Fruit fly (Drosophila melanogaster) whole organism, embryonic: ENCODE results near the gene CG43675.

Source experiments
- B-H2 ChIP-seq: fragments of 200-800 bp; sonication (Bioruptor generic); optimal IDR thresholded peaks from 2 replicates; lab custom pipeline; 2018; ENCODE audit warnings: missing biosample characterization, mild to moderate bottlenecking, missing genetic modification characterization
- CG10462 ChIP-seq: fragments of 200-800 bp; sonication (Bioruptor generic); optimal IDR thresholded peaks from 2 replicates; lab custom pipeline; 2016; ENCODE audit warnings: missing biosample characterization, missing genetic modification characterization
- CG10565 ChIP-seq: fragments of 200-800 bp; sonication (Bioruptor generic); optimal IDR thresholded peaks from 3 replicates; lab custom pipeline; 2016; ENCODE audit warnings: missing biosample characterization, mild to moderate bottlenecking, missing genetic modification characterization
- CG10959 ChIP-seq: fragments of 200-800 bp; sonication (Bioruptor generic); IDR thresholded peaks from 2 replicates; pipeline ENCODE4 v1.3.6; 2022; ENCODE audit warnings: missing biosample characterization, missing genetic modification characterization
- CG11696 ChIP-seq: fragments of 200-800 bp; sonication (Bioruptor generic); IDR thresholded peaks from 2 replicates; pipeline ENCODE4 v1.3.6; 2022; ENCODE audit warnings: missing biosample characterization, missing genetic modification characterization
- CG12236 ChIP-seq: fragments of 200-800 bp; sonication (Bioruptor generic); optimal IDR thresholded peaks from 2 replicates; lab custom pipeline; 2016; ENCODE audit warnings: missing biosample characterization, missing genetic modification characterization
- CG13296 ChIP-seq: fragments of 200-800 bp; sonication (Bioruptor generic); optimal IDR thresholded peaks from 3 replicates; lab custom pipeline; 2018; ENCODE audit warnings: missing biosample characterization, mild to moderate bottlenecking, missing genetic modification characterization
- CG17359 ChIP-seq: fragments of 200-800 bp; sonication (Bioruptor generic); optimal IDR thresholded peaks from 3 replicates; lab custom pipeline; 2018; ENCODE audit warnings: missing biosample characterization, mild to moderate bottlenecking, missing genetic modification characterization, moderate library complexity
- CG18262 ChIP-seq: fragments of 200-800 bp; optimal IDR thresholded peaks from 3 replicates; lab custom pipeline; 2019; ENCODE audit warnings: missing biosample characterization, mild to moderate bottlenecking, missing genetic modification characterization, moderate library complexity
- CG18599 ChIP-seq: fragments of 200-800 bp; sonication (Bioruptor generic); optimal IDR thresholded peaks from 3 replicates; lab custom pipeline; 2017; ENCODE audit warnings: missing biosample characterization, missing genetic modification characterization, mild to moderate bottlenecking, moderate library complexity, missing genetic modification reagents
- CG2116 ChIP-seq: fragments of 200-800 bp; sonication (Bioruptor generic); optimal IDR thresholded peaks from 3 replicates; lab custom pipeline; 2018; ENCODE audit warnings: missing biosample characterization, mild to moderate bottlenecking, missing genetic modification characterization
- CG2889 ChIP-seq: fragments of 200-800 bp; sonication (Bioruptor generic); IDR thresholded peaks from 3 replicates; pipeline ENCODE4 v1.3.6; 2022; ENCODE audit warnings: missing biosample characterization, missing genetic modification characterization
- CG4820 ChIP-seq: fragments of 200-800 bp; sonication (Bioruptor generic); optimal IDR thresholded peaks from 3 replicates; lab custom pipeline; 2016; ENCODE audit warnings: missing biosample characterization, missing genetic modification characterization
- CG4854 ChIP-seq: fragments of 200-800 bp; sonication (Bioruptor generic); optimal IDR thresholded peaks from 2 replicates; lab custom pipeline; 2016; ENCODE audit warnings: missing biosample characterization, missing genetic modification characterization, inconsistent platforms
- CG6254 ChIP-seq: fragments of 200-800 bp; sonication (Bioruptor generic); optimal IDR thresholded peaks from 3 replicates; lab custom pipeline; 2017; ENCODE audit warnings: mild to moderate bottlenecking, missing biosample characterization, missing genetic modification reagents, missing genetic modification characterization
- CG7839 ChIP-seq: fragments of 200-800 bp; sonication (Bioruptor generic); optimal IDR thresholded peaks from 3 replicates; lab custom pipeline; 2018; ENCODE audit warnings: missing biosample characterization, mild to moderate bottlenecking, missing genetic modification characterization, moderate library complexity
- CG9817 ChIP-seq: fragments of 200-800 bp; sonication (Bioruptor generic); optimal IDR thresholded peaks from 2 replicates; lab custom pipeline; 2018; ENCODE audit warnings: missing biosample characterization, mild to moderate bottlenecking, missing genetic modification characterization, moderate library complexity
- Dbx ChIP-seq: fragments of 200-800 bp; sonication (Bioruptor generic); IDR thresholded peaks from 3 replicates; pipeline ENCODE4 v1.3.6; 2022; ENCODE audit warnings: missing biosample characterization, missing genetic modification characterization
- ERR ChIP-seq: fragments of 200-800 bp; sonication (Bioruptor generic); optimal IDR thresholded peaks from 2 replicates; lab custom pipeline; 2016; ENCODE audit warnings: missing biosample characterization, missing genetic modification characterization
- HHEX ChIP-seq: fragments of 200-800 bp; sonication (Bioruptor generic); optimal IDR thresholded peaks from 3 replicates; lab custom pipeline; 2017; ENCODE audit warnings: missing biosample characterization, mild to moderate bottlenecking, missing genetic modification characterization, missing genetic modification reagents
- Med ChIP-seq: fragments of 200-800 bp; sonication (Bioruptor generic); peaks from one replicate; lab custom pipeline; 2016; ENCODE audit warnings: missing biosample characterization, missing genetic modification characterization, mild to moderate bottlenecking, inconsistent platforms, moderate library complexity
- NC2β ChIP-seq: fragments of 200-800 bp; sonication (Bioruptor generic); optimal IDR thresholded peaks from 2 replicates; lab custom pipeline; 2016; ENCODE audit warnings: missing biosample characterization, missing genetic modification characterization
- Rfx ChIP-seq: fragments of 200-800 bp; sonication (Bioruptor generic); IDR thresholded peaks from 2 replicates; pipeline ENCODE4 v1.3.6; 2022; ENCODE audit warnings: missing biosample characterization, missing genetic modification characterization
- Rx ChIP-seq: fragments of 200-800 bp; sonication (Bioruptor generic); IDR thresholded peaks from 2 replicates; pipeline ENCODE4 v1.3.6; 2022; ENCODE audit warnings: missing biosample characterization, missing genetic modification characterization
- TFAM ChIP-seq: fragments of 200-800 bp; sonication (Bioruptor generic); optimal IDR thresholded peaks from 2 replicates; lab custom pipeline; 2017; ENCODE audit warnings: missing biosample characterization, missing genetic modification characterization, inconsistent platforms
- ara ChIP-seq: fragments of 200-800 bp; sonication (Bioruptor generic); IDR thresholded peaks from 2 replicates; pipeline ENCODE4 v1.3.6; 2022; ENCODE audit warnings: missing biosample characterization, missing genetic modification characterization
- bigmax ChIP-seq: fragments of 200-800 bp; sonication (Bioruptor generic); optimal IDR thresholded peaks from 2 replicates; lab custom pipeline; 2018; ENCODE audit warnings: missing biosample characterization, mild to moderate bottlenecking, missing genetic modification characterization
- cato ChIP-seq: fragments of 200-800 bp; sonication (Bioruptor generic); optimal IDR thresholded peaks from 2 replicates; lab custom pipeline; 2016; ENCODE audit warnings: missing biosample characterization, missing genetic modification characterization, borderline replicate concordance
- caup ChIP-seq: fragments of 200-800 bp; sonication (Bioruptor generic); optimal IDR thresholded peaks from 3 replicates; lab custom pipeline; 2017; ENCODE audit warnings: missing biosample characterization, mild to moderate bottlenecking, missing genetic modification characterization, moderate library complexity; ENCODE audit not compliant: severe bottlenecking
- chif ChIP-seq, 2 experiments: fragments of 200-800 bp; sonication (Bioruptor generic); optimal IDR thresholded peaks; 3 replicates each; lab custom pipeline; 2016; ENCODE audit warnings: missing biosample characterization in 2 of 2, missing genetic modification characterization in 2 of 2
- cwo ChIP-seq: fragments of 200-800 bp; sonication (Bioruptor generic); optimal IDR thresholded peaks from 3 replicates; lab custom pipeline; 2017; ENCODE audit warnings: missing biosample characterization, missing genetic modification characterization, mild to moderate bottlenecking, moderate library complexity, missing genetic modification reagents
- dan ChIP-seq: fragments of 200-800 bp; sonication (Bioruptor generic); IDR thresholded peaks from 2 replicates; pipeline ENCODE4 v1.3.6; 2022; ENCODE audit warnings: missing biosample characterization, missing genetic modification characterization
- dpn ChIP-seq, 2 experiments: fragments of 200-800 bp; sonication (Bioruptor generic); optimal IDR thresholded peaks; 3 replicates each; lab custom pipeline; 2016; ENCODE audit warnings: missing biosample characterization in 2 of 2, missing genetic modification characterization in 2 of 2
- emc ChIP-seq: fragments of 200-800 bp; sonication (Bioruptor generic); optimal IDR thresholded peaks from 2 replicates; lab custom pipeline; 2016; ENCODE audit warnings: missing biosample characterization, missing genetic modification characterization
- esg ChIP-seq: fragments of 200-800 bp; sonication (Bioruptor generic); conservative IDR thresholded peaks from 2 replicates; pipeline ENCODE4 v1.3.6; 2022; ENCODE audit warnings: missing biosample characterization, missing genetic modification characterization
- fd3F ChIP-seq: fragments of 200-800 bp; sonication (Bioruptor generic); optimal IDR thresholded peaks from 2 replicates; lab custom pipeline; 2018; ENCODE audit warnings: missing biosample characterization, mild to moderate bottlenecking, missing genetic modification characterization, moderate library complexity
- insv ChIP-seq, 2 experiments: fragments of 200-800 bp; sonication (Bioruptor generic); optimal IDR thresholded peaks; 3 replicates each; lab custom pipeline; 2016 to 2018; ENCODE audit warnings: missing biosample characterization in 2 of 2, missing genetic modification characterization in 2 of 2
- jumu ChIP-seq: fragments of 200-800 bp; sonication (Bioruptor generic); optimal IDR thresholded peaks from 3 replicates; lab custom pipeline; 2016; ENCODE audit warnings: missing biosample characterization, missing genetic modification characterization
- lbe ChIP-seq: fragments of 200-800 bp; sonication (Bioruptor generic); optimal IDR thresholded peaks from 2 replicates; lab custom pipeline; 2016; ENCODE audit warnings: missing biosample characterization, mild to moderate bottlenecking, missing genetic modification characterization
- p53 ChIP-seq: fragments of 200-800 bp; sonication (Bioruptor generic); optimal IDR thresholded peaks from 2 replicates; lab custom pipeline; 2016; ENCODE audit warnings: missing biosample characterization, missing genetic modification characterization
- pho ChIP-seq: fragments of 200-800 bp; sonication (Bioruptor generic); optimal IDR thresholded peaks from 2 replicates; lab custom pipeline; 2016; ENCODE audit warnings: missing biosample characterization, missing genetic modification characterization
- pros ChIP-seq: fragments of 200-800 bp; sonication (Bioruptor generic); optimal IDR thresholded peaks from 3 replicates; lab custom pipeline; 2019; ENCODE audit warnings: missing biosample characterization, mild to moderate bottlenecking, missing genetic modification characterization, moderate library complexity
- ssp ChIP-seq: fragments of 200-800 bp; sonication (Bioruptor generic); IDR thresholded peaks from 2 replicates; pipeline ENCODE4 v1.3.6; 2022; ENCODE audit warnings: missing biosample characterization, missing genetic modification characterization
- sug ChIP-seq: fragments of 200-800 bp; optimal IDR thresholded peaks from 2 replicates; lab custom pipeline; 2019; ENCODE audit warnings: missing biosample characterization, mild to moderate bottlenecking, missing genetic modification characterization, moderate library complexity
- tio ChIP-seq: fragments of 200-800 bp; sonication (Bioruptor generic); optimal IDR thresholded peaks from 2 replicates; lab custom pipeline; 2017; ENCODE audit warnings: missing biosample characterization, missing genetic modification characterization, inconsistent platforms
- toy ChIP-seq: fragments of 200-800 bp; sonication (Bioruptor generic); IDR thresholded peaks from 2 replicates; pipeline ENCODE4 v1.3.6; 2022; ENCODE audit warnings: missing biosample characterization, missing genetic modification characterization
- ttk ChIP-seq: fragments of 200-800 bp; sonication (Bioruptor generic); IDR thresholded peaks from 2 replicates; pipeline ENCODE4 v2.1.2; 2022; ENCODE audit warnings: missing biosample characterization, missing genetic modification characterization
- zfh2 ChIP-seq: fragments of 200-800 bp; sonication (Bioruptor generic); optimal IDR thresholded peaks from 2 replicates; lab custom pipeline; 2016; ENCODE audit warnings: missing biosample characterization, missing genetic modification characterization

CG43675 gene

DNA sequence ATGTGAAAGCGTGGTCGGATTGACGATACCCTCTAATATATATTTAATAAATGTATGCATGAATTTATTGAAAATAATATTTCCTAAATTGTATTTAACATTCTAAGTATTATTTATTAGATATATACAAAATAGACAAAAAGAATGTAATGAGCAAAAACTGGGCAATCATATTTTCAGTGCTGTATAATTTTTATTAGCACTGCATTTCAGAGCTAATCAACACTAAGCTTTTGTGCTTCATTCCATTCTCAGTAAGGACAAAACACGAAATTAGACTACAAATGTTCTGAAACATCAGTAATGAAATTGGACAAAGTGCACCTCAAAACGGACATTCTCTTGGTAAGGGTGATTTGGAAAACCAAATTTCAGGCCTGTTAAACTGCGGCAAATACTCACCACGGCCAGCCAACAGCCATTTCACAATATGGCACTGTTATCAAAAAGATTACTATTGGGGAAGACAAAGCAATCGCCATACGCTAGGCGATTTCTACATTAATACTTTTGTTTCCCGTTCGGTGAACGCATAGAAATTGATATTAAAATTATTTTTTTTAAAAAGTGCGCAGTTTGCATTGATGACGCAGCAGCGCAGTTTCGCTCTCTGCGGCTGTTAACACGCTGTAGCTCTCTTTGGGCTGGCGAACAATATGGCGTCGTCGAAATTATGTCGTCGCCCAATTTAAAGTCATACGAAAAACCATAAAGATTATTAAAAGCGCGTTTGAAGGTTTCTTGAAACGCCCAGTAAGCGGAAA is 14.7 kb upstream of the CG43675 start (continued):
- TF ChIP-seq cwo, result peak; percentile 87
- TF ChIP-seq CG17359 (tag; lab: Kevin White, UChicago), result peak; percentile 91
- peak; percentile 82 for TF ChIP-seq B-H2 (GFP tag; lab: Kevin White, UChicago)
- TF ChIP-seq ERR (GFP tag; lab: Kevin White, UChicago), result peak; percentile 54
- TF ChIP-seq CG10959 (GFP tag; lab: Robert Waterston, UW), result peak; percentile 65; the same call in 1 of the 2 replicates
- TF ChIP-seq dan, result no peak
- TF ChIP-seq emc (GFP tag; lab: Kevin White, UChicago), result peak; percentile 23
- TF ChIP-seq Med, result peak; percentile 95
- TF ChIP-seq CG10462 (GFP tag; lab: Kevin White, UChicago), result peak; percentile 72
- peak in 1 of 2 experiments; percentile 65 for TF ChIP-seq insv (GFP tag; optimal IDR thresholded peaks at IDR 0.05; lab: Kevin White, UChicago)
- TF ChIP-seq pros, result no peak
- peak; percentile 78; the same call in 2 of the 3 replicates for TF ChIP-seq Dbx (GFP tag; lab: Robert Waterston, UW)
- peak; percentile 64 for TF ChIP-seq cato (GFP tag; lab: Kevin White, UChicago)
- 0 out of 2 replicates have a peak, but pooled peaks have one; percentile 26 for TF ChIP-seq CG11696
- peak; percentile 93 for TF ChIP-seq CG7839 (tag; lab: Kevin White, UChicago)
- peak; percentile 82 for TF ChIP-seq sug (tag; lab: Kevin White, UChicago)
- peak; percentile 22 to 65 for TF ChIP-seq chif (GFP tag; optimal IDR thresholded peaks at IDR 0.05; lab: Kevin White, UChicago)
- peak; percentile 87 for TF ChIP-seq caup (GFP tag; lab: Kevin White, UChicago)
- peak; percentile 90 for TF ChIP-seq tio (GFP tag; lab: Kevin White, UChicago)
- peak; percentile 33 for TF ChIP-seq p53 (GFP tag; lab: Kevin White, UChicago)
- TF ChIP-seq CG13296 (GFP tag; lab: Kevin White, UChicago), result peak; percentile 91
- TF ChIP-seq lbe, result peak; percentile 41
- TF ChIP-seq CG6254 (GFP tag; lab: Kevin White, UChicago), result peak; percentile 80
- no peak for TF ChIP-seq CG10565
- TF ChIP-seq esg (GFP tag; lab: Robert Waterston, UW), result peak; percentile 74
- TF ChIP-seq NC2β (GFP tag; lab: Kevin White, UChicago), result peak; percentile 41
- TF ChIP-seq ssp (GFP tag; lab: Robert Waterston, UW), result peak; percentile 60
- peak; percentile 54 for TF ChIP-seq jumu (GFP tag; lab: Kevin White, UChicago)
- TF ChIP-seq CG2116 (GFP tag; lab: Kevin White, UChicago), result peak; percentile 20
- peak; percentile 71 for TF ChIP-seq CG2889
- no peak for TF ChIP-seq CG12236 (GFP tag; lab: Kevin White, UChicago)
- peak; percentile 74 to 91 for TF ChIP-seq dpn (GFP tag; optimal IDR thresholded peaks at IDR 0.05; lab: Kevin White, UChicago)
- TF ChIP-seq CG4854 (GFP tag; lab: Kevin White, UChicago), result peak; percentile 42
- TF ChIP-seq toy, result 0 out of 2 replicates have a peak, but pooled peaks have one; percentile 65
- TF ChIP-seq ara, result peak; percentile 40; the same call in 1 of the 2 replicates
- peak; percentile 82 for TF ChIP-seq CG4820 (GFP tag; lab: Kevin White, UChicago)
- TF ChIP-seq bigmax, result no peak
- peak; percentile 68 for TF ChIP-seq pho (GFP tag; lab: Kevin White, UChicago)
- TF ChIP-seq ttk (GFP tag; lab: Robert Waterston, UW), result peak; percentile 62
- TF ChIP-seq HHEX (GFP tag; lab: Kevin White, UChicago), result peak; percentile 89
- peak; percentile 82 for TF ChIP-seq zfh2 (GFP tag; lab: Kevin White, UChicago)
- TF ChIP-seq CG9817, result peak; percentile 84
- peak; percentile 58; the same call in 1 of the 2 replicates for TF ChIP-seq Rx (GFP tag; lab: Robert Waterston, UW)
- TF ChIP-seq fd3F (GFP tag; lab: Kevin White, UChicago), result peak; percentile 89
- peak; percentile 91 for TF ChIP-seq CG18599 (GFP tag; lab: Kevin White, UChicago)
- peak; percentile 45 for TF ChIP-seq TFAM (GFP tag; lab: Kevin White, UChicago)
- TF ChIP-seq CG18262, result peak; percentile 95
- peak; percentile 89 for TF ChIP-seq Rfx (GFP tag; lab: Robert Waterston, UW)
